Fruit fly (Drosophila melanogaster) whole organism, prepupa: ENCODE measurements around the gene CG2889.

Experiments
- Blimp-1 ChIP-seq: fragments of 200-800 bp; sonication (Bioruptor generic); optimal IDR thresholded peaks from 3 replicates; lab custom pipeline; 2017; ENCODE audit warnings: missing biosample characterization, missing genetic modification characterization, mild to moderate bottlenecking, moderate library complexity, missing genetic modification reagents
- CG10631 ChIP-seq: fragments of 200-800 bp; sonication (Bioruptor generic); optimal IDR thresholded peaks from 2 replicates; lab custom pipeline; 2016; ENCODE audit warnings: missing biosample characterization, missing genetic modification characterization
- CG11294 ChIP-seq: fragments of 200-800 bp; sonication (Bioruptor generic); IDR thresholded peaks from 2 replicates; pipeline ENCODE4 v1.3.6; 2022; ENCODE audit warnings: missing biosample characterization, missing genetic modification characterization
- CG11762 ChIP-seq: fragments of 200-800 bp; sonication (Bioruptor generic); optimal IDR thresholded peaks from 3 replicates; lab custom pipeline; 2016; ENCODE audit warnings: missing biosample characterization, missing genetic modification characterization; ENCODE audit not compliant: insufficient read depth
- CG15336 ChIP-seq: fragments of 200-800 bp; sonication (Bioruptor generic); IDR thresholded peaks from 2 replicates; pipeline ENCODE4 v1.3.6; 2022; ENCODE audit warnings: missing biosample characterization, missing genetic modification characterization
- CG1621 ChIP-seq: fragments of 200-800 bp; sonication (Bioruptor generic); optimal IDR thresholded peaks from 3 replicates; lab custom pipeline; 2018; ENCODE audit warnings: missing biosample characterization, mild to moderate bottlenecking, missing genetic modification characterization
- CG16779 ChIP-seq: fragments of 200-800 bp; sonication (Bioruptor generic); optimal IDR thresholded peaks from 3 replicates; lab custom pipeline; 2017; ENCODE audit warnings: missing biosample characterization, mild to moderate bottlenecking, missing genetic modification characterization
- CG32006 ChIP-seq: fragments of 200-800 bp; sonication (Bioruptor generic); optimal IDR thresholded peaks from 3 replicates; lab custom pipeline; 2017; ENCODE audit warnings: missing biosample characterization, mild to moderate bottlenecking, missing genetic modification characterization
- CG34406 ChIP-seq: fragments of 200-800 bp; sonication (Bioruptor generic); optimal IDR thresholded peaks from 3 replicates; lab custom pipeline; 2016; ENCODE audit warnings: missing biosample characterization, missing genetic modification characterization
- CG3919 ChIP-seq: fragments of 200-800 bp; sonication (Bioruptor generic); optimal IDR thresholded peaks from 3 replicates; lab custom pipeline; 2016; ENCODE audit warnings: missing biosample characterization, missing genetic modification characterization
- CG6163 ChIP-seq: fragments of 200-800 bp; sonication (Bioruptor generic); IDR thresholded peaks from 3 replicates; pipeline ENCODE4 v1.3.6; 2022; ENCODE audit warnings: missing biosample characterization, missing genetic modification characterization
- CG6276 ChIP-seq: fragments of 200-800 bp; sonication (Bioruptor generic); optimal IDR thresholded peaks from 2 replicates; lab custom pipeline; 2017; ENCODE audit warnings: missing biosample characterization, mild to moderate bottlenecking, missing genetic modification characterization
- CG6792 ChIP-seq: fragments of 200-800 bp; sonication (Bioruptor generic); optimal IDR thresholded peaks from 3 replicates; lab custom pipeline; 2016; ENCODE audit warnings: missing biosample characterization, missing genetic modification characterization
- CG6808 ChIP-seq: fragments of 200-800 bp; sonication (Bioruptor generic); optimal IDR thresholded peaks from 3 replicates; lab custom pipeline; 2017; ENCODE audit warnings: missing biosample characterization, missing genetic modification characterization, mild to moderate bottlenecking, moderate library complexity, missing genetic modification reagents
- CG6854 ChIP-seq: fragments of 200-800 bp; sonication (Bioruptor generic); optimal IDR thresholded peaks from 2 replicates; lab custom pipeline; 2017; ENCODE audit warnings: missing biosample characterization, mild to moderate bottlenecking, missing genetic modification characterization
- CG7368 ChIP-seq: fragments of 200-800 bp; sonication (Bioruptor generic); optimal IDR thresholded peaks from 3 replicates; lab custom pipeline; 2016; ENCODE audit warnings: missing biosample characterization, missing genetic modification characterization
- CG8119 ChIP-seq: fragments of 200-800 bp; sonication (Bioruptor generic); IDR thresholded peaks from 3 replicates; pipeline ENCODE4 v1.3.6; 2022; ENCODE audit warnings: missing biosample characterization, missing genetic modification characterization
- CG8632 ChIP-seq: fragments of 200-800 bp; sonication (Bioruptor generic); optimal IDR thresholded peaks from 3 replicates; lab custom pipeline; 2016; ENCODE audit warnings: missing biosample characterization, missing genetic modification characterization
- Eip75B ChIP-seq: fragments of 200-800 bp; sonication (Bioruptor generic); optimal IDR thresholded peaks from 3 replicates; lab custom pipeline; 2016; ENCODE audit warnings: missing biosample characterization, missing genetic modification characterization
- Eip78C ChIP-seq: fragments of 200-800 bp; sonication (Bioruptor generic); peaks from one replicate; lab custom pipeline; 2016; ENCODE audit warnings: missing biosample characterization, missing genetic modification characterization
- Eip93F ChIP-seq: fragments of 200-800 bp; sonication (Bioruptor generic); optimal IDR thresholded peaks from 2 replicates; lab custom pipeline; 2016; ENCODE audit warnings: missing biosample characterization, mild to moderate bottlenecking, missing genetic modification characterization
- Ets21C ChIP-seq: fragments of 200-800 bp; sonication (Bioruptor generic); optimal IDR thresholded peaks from 3 replicates; lab custom pipeline; 2016; ENCODE audit warnings: missing biosample characterization, missing genetic modification characterization
- Ets96B ChIP-seq: fragments of 200-800 bp; optimal IDR thresholded peaks from 2 replicates; lab custom pipeline; 2019; ENCODE audit warnings: missing biosample characterization, mild to moderate bottlenecking, missing genetic modification characterization, moderate library complexity
- Gug ChIP-seq: fragments of 200-800 bp; sonication (Bioruptor generic); IDR thresholded peaks from 2 replicates; pipeline ENCODE4 v1.3.6; 2022; ENCODE audit warnings: missing biosample characterization, missing genetic modification characterization
- Hr38 ChIP-seq: sonication (Bioruptor generic); optimal IDR thresholded peaks from 2 replicates; lab custom pipeline; 2016; ENCODE audit warnings: missing biosample characterization, missing genetic modification characterization
- Hr39 ChIP-seq: fragments of 200-800 bp; sonication (Bioruptor generic); optimal IDR thresholded peaks from 2 replicates; lab custom pipeline; 2016; ENCODE audit warnings: missing biosample characterization, missing genetic modification characterization
- Hr4 ChIP-seq: fragments of 200-800 bp; sonication (Bioruptor generic); optimal IDR thresholded peaks from 3 replicates; lab custom pipeline; 2016; ENCODE audit warnings: missing biosample characterization, missing genetic modification characterization
- Lpt ChIP-seq: fragments of 200-800 bp; sonication (Bioruptor generic); optimal IDR thresholded peaks from 3 replicates; lab custom pipeline; 2016; ENCODE audit warnings: missing biosample characterization, missing genetic modification characterization
- Met ChIP-seq: fragments of 200-800 bp; sonication (Bioruptor generic); optimal IDR thresholded peaks from 3 replicates; lab custom pipeline; 2016; ENCODE audit warnings: missing biosample characterization, missing genetic modification characterization
- Sox102F ChIP-seq: fragments of 200-800 bp; sonication (Bioruptor generic); optimal IDR thresholded peaks from 2 replicates; lab custom pipeline; 2016; ENCODE audit warnings: missing biosample characterization, mild to moderate bottlenecking, missing genetic modification characterization
- Sox14 ChIP-seq: fragments of 200-800 bp; sonication (Bioruptor generic); optimal IDR thresholded peaks from 3 replicates; lab custom pipeline; 2016; ENCODE audit warnings: missing biosample characterization, missing genetic modification characterization
- Sox15 ChIP-seq: fragments of 200-800 bp; sonication (Bioruptor generic); optimal IDR thresholded peaks from 3 replicates; lab custom pipeline; 2016; ENCODE audit warnings: missing biosample characterization, missing genetic modification characterization
- acj6 ChIP-seq: fragments of 200-800 bp; sonication (Bioruptor generic); optimal IDR thresholded peaks from 3 replicates; lab custom pipeline; 2016; ENCODE audit warnings: missing biosample characterization, missing genetic modification characterization
- cyc ChIP-seq: fragments of 200-800 bp; sonication (Bioruptor generic); optimal IDR thresholded peaks from 3 replicates; lab custom pipeline; 2016; ENCODE audit warnings: missing biosample characterization, missing genetic modification characterization
- esn ChIP-seq: fragments of 200-800 bp; sonication (Bioruptor generic); optimal IDR thresholded peaks from 2 replicates; lab custom pipeline; 2016; ENCODE audit warnings: missing biosample characterization, mild to moderate bottlenecking, missing genetic modification characterization, moderate library complexity
- fd59A ChIP-seq: fragments of 200-800 bp; sonication (Bioruptor generic); optimal IDR thresholded peaks from 2 replicates; lab custom pipeline; 2017; ENCODE audit warnings: missing biosample characterization, mild to moderate bottlenecking, missing genetic modification characterization, missing genetic modification reagents
- fd85E ChIP-seq: fragments of 200-800 bp; sonication (Bioruptor generic); optimal IDR thresholded peaks from 3 replicates; lab custom pipeline; 2016; ENCODE audit warnings: missing biosample characterization, missing genetic modification characterization
- lz ChIP-seq: fragments of 200-800 bp; sonication (Bioruptor generic); optimal IDR thresholded peaks from 3 replicates; lab custom pipeline; 2016; ENCODE audit warnings: missing biosample characterization, missing genetic modification characterization
- pdm3 ChIP-seq: fragments of 200-800 bp; sonication (Bioruptor generic); optimal IDR thresholded peaks from 3 replicates; lab custom pipeline; 2016; ENCODE audit warnings: missing biosample characterization, missing genetic modification characterization
- salr ChIP-seq, 2 experiments: fragments of 200-800 bp; sonication (Bioruptor generic); optimal IDR thresholded peaks; 3 replicates each; lab custom pipeline; 2016 to 2018; ENCODE audit warnings: missing biosample characterization in 2 of 2, missing genetic modification characterization in 2 of 2, mild to moderate bottlenecking in 1 of 2
- spab ChIP-seq: fragments of 200-800 bp; sonication (Bioruptor generic); optimal IDR thresholded peaks from 2 replicates; lab custom pipeline; 2017; ENCODE audit warnings: missing biosample characterization, mild to moderate bottlenecking, missing genetic modification characterization, missing genetic modification reagents
- ss ChIP-seq, 2 experiments: fragments of 200-800 bp; sonication (Bioruptor generic); optimal IDR thresholded peaks; 2 replicates in 1 of 2; 3 replicates in 1 of 2; lab custom pipeline; 2017 to 2018; ENCODE audit warnings: mild to moderate bottlenecking in 2 of 2, missing biosample characterization in 2 of 2, missing genetic modification characterization in 2 of 2, moderate library complexity in 1 of 2
- svp ChIP-seq: fragments of 200-800 bp; sonication (Bioruptor generic); peaks from one replicate; lab custom pipeline; 2016; ENCODE audit warnings: missing biosample characterization, missing genetic modification characterization
- topi ChIP-seq: fragments of 200-800 bp; sonication (Bioruptor generic); optimal IDR thresholded peaks from 3 replicates; lab custom pipeline; 2016; ENCODE audit warnings: missing biosample characterization, missing genetic modification characterization
- vri ChIP-seq: fragments of 200-800 bp; sonication (Bioruptor generic); optimal IDR thresholded peaks from 3 replicates; lab custom pipeline; 2016; ENCODE audit warnings: missing biosample characterization, mild to moderate bottlenecking, missing genetic modification characterization

Gene CG2889

dm6 chrX:10484206-10485112 is 10.7 kb downstream of the CG2889 start:
- no peak for TF ChIP-seq lz
- TF ChIP-seq cyc = no peak
- peak; percentile 47 for TF ChIP-seq Eip78C (GFP tag; lab: Kevin White, UChicago)
- peak; percentile 10 for TF ChIP-seq vri (GFP tag; lab: Kevin White, UChicago)
- peak; percentile 72 for TF ChIP-seq svp (GFP tag; lab: Kevin White, UChicago)

dm6 chrX:10486144-10487030 is 12.6 kb downstream of the CG2889 start:
- TF ChIP-seq CG11294 = peak; percentile 31
- TF ChIP-seq Hr38 (GFP tag; lab: Kevin White, UChicago) = no peak
- no peak for TF ChIP-seq Blimp-1
- peak; percentile 62 for TF ChIP-seq Met (GFP tag; lab: Kevin White, UChicago)
- TF ChIP-seq salr (GFP tag; optimal IDR thresholded peaks at IDR 0.05; lab: Kevin White, UChicago) = peak; percentile 30 to 46
- peak; percentile 67 for TF ChIP-seq CG1621 (tag; lab: Kevin White, UChicago)
- TF ChIP-seq CG6792 = peak; percentile 64
- TF ChIP-seq CG8119 (GFP tag; lab: Robert Waterston, UW) = peak; percentile 65; the same call in 2 of the 3 replicates
- TF ChIP-seq fd59A (GFP tag; lab: Kevin White, UChicago) = peak; percentile 58
- TF ChIP-seq Ets96B = peak; percentile 74
- TF ChIP-seq CG6163 (GFP tag; lab: Robert Waterston, UW) = no peak
- TF ChIP-seq CG8632 (GFP tag; lab: Kevin White, UChicago) = peak; percentile 58
- TF ChIP-seq Sox15 = peak; percentile 3
- TF ChIP-seq Lpt = peak; percentile 41
- peak; percentile 71 for TF ChIP-seq CG15336 (GFP tag; lab: Robert Waterston, UW)
- no peak for TF ChIP-seq Eip93F
- peak; percentile 74 for TF ChIP-seq Hr4 (GFP tag; lab: Kevin White, UChicago)
- TF ChIP-seq CG3919 (GFP tag; lab: Kevin White, UChicago) = peak; percentile 44
- TF ChIP-seq topi (GFP tag; lab: Kevin White, UChicago) = peak; percentile 45
- TF ChIP-seq Sox14 = peak; percentile 67
- peak; percentile 41 to 68 for TF ChIP-seq ss (GFP tag; optimal IDR thresholded peaks at IDR 0.05; lab: Kevin White, UChicago)
- TF ChIP-seq CG6808 (GFP tag; lab: Kevin White, UChicago) = peak; percentile 65
- peak; percentile 95 for TF ChIP-seq svp (GFP tag; lab: Kevin White, UChicago)
- TF ChIP-seq spab (GFP tag; lab: Kevin White, UChicago) = peak; percentile 58
- peak; percentile 45 for TF ChIP-seq lz
- TF ChIP-seq CG6854 = no peak
- TF ChIP-seq fd85E = no peak
- peak; percentile 52 for TF ChIP-seq CG34406
- TF ChIP-seq CG11762 = peak; percentile 49
- TF ChIP-seq CG7368 (GFP tag; lab: Kevin White, UChicago) = peak; percentile 58
- TF ChIP-seq CG16779 (tag; lab: Kevin White, UChicago) = peak; percentile 56
- TF ChIP-seq Eip75B = peak; percentile 71
- TF ChIP-seq Gug (GFP tag; lab: Robert Waterston, UW) = peak; percentile 51
- peak; percentile 58 for TF ChIP-seq Sox102F (GFP tag; lab: Kevin White, UChicago)
- TF ChIP-seq Eip78C (GFP tag; lab: Kevin White, UChicago) = peak; percentile 91
- TF ChIP-seq CG6276 (GFP tag; lab: Kevin White, UChicago) = peak; percentile 64
- TF ChIP-seq CG10631 (GFP tag; lab: Kevin White, UChicago) = peak; percentile 56
- peak; percentile 78 for TF ChIP-seq CG32006 (GFP tag; lab: Kevin White, UChicago)
- peak; percentile 44 for TF ChIP-seq Hr39 (GFP tag; lab: Kevin White, UChicago)
- TF ChIP-seq esn = peak; percentile 65
- peak; percentile 72 for TF ChIP-seq pdm3
- no peak for TF ChIP-seq cyc
- TF ChIP-seq acj6 (GFP tag; lab: Kevin White, UChicago) = peak; percentile 65
- peak; percentile 7 for TF ChIP-seq Ets21C (GFP tag; lab: Kevin White, UChicago)
- TF ChIP-seq vri (GFP tag; lab: Kevin White, UChicago) = peak; percentile 73
